Worm (Caenorhabditis elegans) whole organism, early embryonic: Measurements from ENCODE around the gene F11A10.6.

Source experiments
- B0310.2 ChIP-seq: sonication (generic microtip); optimal IDR thresholded peaks from 2 replicates; lab custom pipeline; 2016; ENCODE audit warnings: mild to moderate bottlenecking, missing genetic modification characterization, missing compliant biosample characterization
- ama-1 ChIP-seq: fragments of 150-350 bp; optimal IDR thresholded peaks from 2 replicates; lab custom pipeline; 2014
- ceh-13 ChIP-seq: fragments of 200-800 bp; sonication (Bioruptor generic); optimal IDR thresholded peaks from 2 replicates; lab custom pipeline; 2018; ENCODE audit warnings: mild to moderate bottlenecking, missing genetic modification characterization, missing compliant biosample characterization
- ceh-36 ChIP-seq: sonication (generic microtip); optimal IDR thresholded peaks from 2 replicates; lab custom pipeline; 2016; ENCODE audit warnings: missing genetic modification characterization, inconsistent platforms, missing compliant biosample characterization
- ets-7 ChIP-seq: sonication (generic microtip); optimal IDR thresholded peaks from 2 replicates; lab custom pipeline; 2016; ENCODE audit warnings: missing genotype, missing genetic modification characterization, missing compliant biosample characterization
- hmbx-1 ChIP-seq: sonication (generic microtip); optimal IDR thresholded peaks from 2 replicates; lab custom pipeline; 2016; ENCODE audit warnings: mild to moderate bottlenecking, missing genetic modification characterization, missing compliant biosample characterization
- hmg-4 ChIP-seq: fragments of 200-800 bp; sonication (Bioruptor generic); optimal IDR thresholded peaks from 2 replicates; lab custom pipeline; 2018; ENCODE audit warnings: mild to moderate bottlenecking, missing genetic modification characterization, missing compliant biosample characterization
- hnd-1 ChIP-seq: sonication (generic microtip); optimal IDR thresholded peaks from 2 replicates; lab custom pipeline; 2016; ENCODE audit warnings: missing genetic modification characterization, missing compliant biosample characterization
- pes-1 ChIP-seq: fragments of 200-800 bp; sonication (Bioruptor generic); IDR thresholded peaks from 2 replicates; pipeline ENCODE4 v1.3.6; 2022; ENCODE audit warnings: missing genetic modification reagents, missing genetic modification characterization, missing compliant biosample characterization
- sea-1 ChIP-seq: fragments of 200-800 bp; sonication (Bioruptor generic); conservative IDR thresholded peaks from 2 replicates; pipeline ENCODE4 v1.3.6; 2022; ENCODE audit warnings: missing genetic modification characterization, missing compliant biosample characterization
- tbx-11 ChIP-seq: fragments of 200-800 bp; sonication (Bioruptor generic); IDR thresholded peaks from 2 replicates; pipeline ENCODE4 v1.3.6; 2022; ENCODE audit warnings: missing genetic modification characterization, missing compliant biosample characterization
- tbx-37 ChIP-seq: fragments of 200-800 bp; sonication (Bioruptor generic); conservative IDR thresholded peaks from 2 replicates; pipeline ENCODE4 v1.3.6; 2022; ENCODE audit warnings: missing genetic modification reagents, missing genetic modification characterization, missing compliant biosample characterization
- tra-4 ChIP-seq: sonication (generic microtip); optimal IDR thresholded peaks from 2 replicates; lab custom pipeline; 2017; ENCODE audit warnings: missing genetic modification characterization, missing compliant biosample characterization

The F11A10.6 gene

DNA sequence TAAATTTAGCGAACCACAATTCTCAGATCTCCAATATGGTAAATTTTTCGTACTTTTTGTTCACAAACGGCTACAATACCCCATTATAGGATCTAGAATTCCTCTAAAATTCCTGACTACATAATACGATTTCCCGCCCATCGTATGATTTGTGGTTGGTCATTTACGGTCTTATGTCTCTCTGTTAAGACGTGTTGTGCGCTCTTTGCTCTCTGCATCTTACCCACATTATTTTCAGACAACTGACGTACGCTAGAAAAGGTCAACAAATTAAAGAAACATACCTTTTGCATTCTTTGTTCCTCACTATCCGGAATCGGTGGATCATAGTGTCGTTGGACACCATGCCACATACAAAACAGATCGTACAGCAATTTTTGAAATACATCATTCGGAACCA, 46.4 kb downstream of the F11A10.6 start:
- TF ChIP-seq pes-1 (no peak), sea-1 (GFP tag; lab: Robert Waterston, UW) (no peak), tra-4 (no peak), ceh-36 (no peak), B0310.2 (tag; lab: Kevin White, UChicago) (no peak), ama-1 (lab: Kevin White, UChicago) (no peak), hmbx-1 (tag; lab: Kevin White, UChicago) (no peak), hmg-4 (GFP tag; lab: Kevin White, UChicago) (no peak)

- TF ChIP-seq hnd-1 (tag; lab: Kevin White, UChicago) (no peak), hmbx-1 (tag; lab: Kevin White, UChicago) (no peak), ceh-13 (no peak), ceh-36 (no peak), B0310.2 (tag; lab: Kevin White, UChicago) (no peak), pes-1 (no peak), hmg-4 (GFP tag; lab: Kevin White, UChicago) (no peak), ets-7 (tag; lab: Kevin White, UChicago) (no peak), tbx-11 (GFP tag; lab: Robert Waterston, UW) (no peak), tbx-37 (GFP tag; lab: Robert Waterston, UW) (no peak)
These were observed 49.0 kb downstream of the F11A10.6 start for ce11 chrIV:12040431-12040830.
